Fruit fly (Drosophila melanogaster) whole organism, wandering third instar larva: Measurements from ENCODE around the gene ru.

Source experiments
- Abd-B ChIP-seq: fragments of >200 bp; optimal IDR thresholded peaks from 2 replicates; lab custom pipeline; 2017; ENCODE audit warnings: missing biosample characterization, missing genetic modification characterization
- CG32264 ChIP-seq: fragments of 200-800 bp; sonication (Bioruptor generic); optimal IDR thresholded peaks from 2 replicates; lab custom pipeline; 2016; ENCODE audit warnings: missing biosample characterization, missing genetic modification characterization
- CG9705 ChIP-seq: fragments of 200-800 bp; sonication (Bioruptor generic); optimal IDR thresholded peaks from 2 replicates; lab custom pipeline; 2018; ENCODE audit warnings: missing biosample characterization, mild to moderate bottlenecking, missing genetic modification characterization
- CrebA ChIP-seq: fragments of 200-800 bp; sonication (Bioruptor generic); optimal IDR thresholded peaks from 2 replicates; lab custom pipeline; 2016; ENCODE audit warnings: missing biosample characterization, mild to moderate bottlenecking, missing genetic modification characterization, borderline replicate concordance
- Dfd ChIP-seq: fragments of >200 bp; optimal IDR thresholded peaks from 2 replicates; lab custom pipeline; 2017; ENCODE audit warnings: missing biosample characterization, missing genetic modification characterization
- Dif ChIP-seq: fragments of 200-275, 200-300 bp; sonication (Bioruptor generic); optimal IDR thresholded peaks from 2 replicates; lab custom pipeline; 2018; ENCODE audit warnings: missing biosample characterization, missing genetic modification characterization; ENCODE audit not compliant: partially characterized antibody
- GATAd ChIP-seq: sonication (Bioruptor generic); optimal IDR thresholded peaks from 2 replicates; lab custom pipeline; 2016; ENCODE audit warnings: missing biosample characterization, missing genetic modification characterization
- HLH106 ChIP-seq: fragments of 200-800 bp; optimal IDR thresholded peaks from 3 replicates; lab custom pipeline; 2019; ENCODE audit warnings: missing biosample characterization, mild to moderate bottlenecking, missing genetic modification characterization, moderate library complexity
- Hnf4 ChIP-seq: fragments of 200-800 bp; sonication (Bioruptor generic); optimal IDR thresholded peaks from 2 replicates; lab custom pipeline; 2016; ENCODE audit warnings: missing biosample characterization, mild to moderate bottlenecking, missing genetic modification characterization
- Hr78 ChIP-seq: fragments of >200 bp; optimal IDR thresholded peaks from 2 replicates; lab custom pipeline; 2017; ENCODE audit warnings: missing biosample characterization, missing genetic modification characterization
- Hr83 ChIP-seq: fragments of 200-300 bp; sonication (Bioruptor generic); optimal IDR thresholded peaks from 2 replicates; lab custom pipeline; 2016; ENCODE audit warnings: missing biosample characterization, mild to moderate bottlenecking, missing genetic modification characterization, moderate library complexity; ENCODE audit not compliant: poor library complexity, severe bottlenecking
- Mio ChIP-seq: sonication (Bioruptor generic); optimal IDR thresholded peaks from 2 replicates; lab custom pipeline; 2016; ENCODE audit warnings: missing biosample characterization, missing genetic modification characterization
- Myc ChIP-seq: fragments of >200 bp; optimal IDR thresholded peaks from 2 replicates; lab custom pipeline; 2017
- N ChIP-seq: fragments of >200 bp; optimal IDR thresholded peaks from 2 replicates; lab custom pipeline; 2018; ENCODE audit warnings: missing biosample characterization, missing external identifiers, missing genetic modification characterization
- OdsH ChIP-seq: fragments of 200-800 bp; sonication (Bioruptor generic); optimal IDR thresholded peaks from 2 replicates; lab custom pipeline; 2016; ENCODE audit warnings: missing biosample characterization, mild to moderate bottlenecking, missing genetic modification characterization
- Rel ChIP-seq, 2 experiments: fragments of 200-800 bp; sonication (Bioruptor generic) in 1 of 2; optimal IDR thresholded peaks; 2 replicates in 1 of 2; 3 replicates in 1 of 2; lab custom pipeline; 2016 to 2019; ENCODE audit warnings: mild to moderate bottlenecking in 2 of 2, missing biosample characterization in 2 of 2, missing genetic modification characterization in 2 of 2, moderate library complexity in 1 of 2
- Sp1 ChIP-seq: fragments of 200-800 bp; sonication (Bioruptor generic); optimal IDR thresholded peaks from 3 replicates; lab custom pipeline; 2019; ENCODE audit warnings: missing biosample characterization, mild to moderate bottlenecking, missing genetic modification characterization, moderate library complexity
- br ChIP-seq: fragments of 200-800 bp; sonication (Bioruptor generic); optimal IDR thresholded peaks from 2 replicates; lab custom pipeline; 2016; ENCODE audit warnings: missing biosample characterization, missing genetic modification characterization
- brk ChIP-seq: fragments of 200-800 bp; sonication (Bioruptor generic); optimal IDR thresholded peaks from 2 replicates; lab custom pipeline; 2016; ENCODE audit warnings: missing biosample characterization, mild to moderate bottlenecking, missing genetic modification characterization
- dl ChIP-seq, 2 experiments: fragments of 175-275, 200-275 bp in 1 of 2; fragments of 200-275 bp in 1 of 2; sonication (Bioruptor generic); optimal IDR thresholded peaks; lab custom pipeline; 2018; ENCODE audit warnings: mild to moderate bottlenecking in 2 of 2, missing biosample characterization in 2 of 2, missing genetic modification characterization in 2 of 2, moderate library complexity in 2 of 2; ENCODE audit not compliant: partially characterized antibody in 2 of 2, insufficient read depth in 1 of 2
- dmrt93B ChIP-seq: fragments of 200-800 bp; sonication (Bioruptor generic); optimal IDR thresholded peaks from 2 replicates; lab custom pipeline; 2018; ENCODE audit warnings: missing biosample characterization, mild to moderate bottlenecking, missing genetic modification characterization
- dsf ChIP-seq: sonication (Bioruptor generic); optimal IDR thresholded peaks from 2 replicates; lab custom pipeline; 2016; ENCODE audit warnings: missing biosample characterization, missing genetic modification characterization, borderline replicate concordance
- ey ChIP-seq: fragments of 200-800 bp; sonication (Bioruptor generic); optimal IDR thresholded peaks from 2 replicates; lab custom pipeline; 2016; ENCODE audit warnings: missing biosample characterization, missing genetic modification characterization
- foxo ChIP-seq, 2 experiments: fragments of 200-800 bp; sonication (Bioruptor generic); optimal IDR thresholded peaks; 2 replicates in 1 of 2; 3 replicates in 1 of 2; lab custom pipeline; 2016 to 2017; ENCODE audit warnings: missing biosample characterization in 2 of 2, missing genetic modification characterization in 2 of 2
- fru ChIP-seq: fragments of 200-800 bp; sonication (Bioruptor generic); optimal IDR thresholded peaks from 3 replicates; lab custom pipeline; 2016; ENCODE audit warnings: missing biosample characterization, mild to moderate bottlenecking, missing genetic modification characterization
- h ChIP-seq: fragments of 200-800 bp; sonication (Bioruptor generic); optimal IDR thresholded peaks from 3 replicates; lab custom pipeline; 2016; ENCODE audit warnings: missing biosample characterization, mild to moderate bottlenecking, missing genetic modification characterization
- jim ChIP-seq: fragments of 175-275, 200-325 bp; sonication (Bioruptor generic); optimal IDR thresholded peaks from 2 replicates; lab custom pipeline; 2016; ENCODE audit warnings: missing biosample characterization, mild to moderate bottlenecking, missing genetic modification characterization
- pan ChIP-seq: fragments of >200 bp; optimal IDR thresholded peaks from 2 replicates; lab custom pipeline; 2017
- psq ChIP-seq: fragments of 200-800 bp; sonication (Bioruptor generic); optimal IDR thresholded peaks from 3 replicates; lab custom pipeline; 2017; ENCODE audit warnings: missing biosample characterization, mild to moderate bottlenecking, missing genetic modification characterization, moderate library complexity
- rgr ChIP-seq: fragments of 200-800 bp; sonication (Bioruptor generic); optimal IDR thresholded peaks from 3 replicates; lab custom pipeline; 2016; ENCODE audit warnings: missing biosample characterization, mild to moderate bottlenecking, missing genetic modification characterization
- sage ChIP-seq: fragments of 200-800 bp; sonication (Bioruptor generic); optimal IDR thresholded peaks from 2 replicates; lab custom pipeline; 2016; ENCODE audit warnings: missing biosample characterization, mild to moderate bottlenecking, missing genetic modification characterization
- sv ChIP-seq: fragments of 200-800 bp; sonication (Bioruptor generic); optimal IDR thresholded peaks from 3 replicates; lab custom pipeline; 2016; ENCODE audit warnings: missing biosample characterization, missing genetic modification characterization
- tai ChIP-seq: sonication (Bioruptor generic); optimal IDR thresholded peaks from 2 replicates; lab custom pipeline; 2016; ENCODE audit warnings: missing biosample characterization, missing genetic modification characterization
- usp ChIP-seq: fragments of >200 bp; optimal IDR thresholded peaks from 2 replicates; lab custom pipeline; 2017; ENCODE audit warnings: missing biosample characterization, missing genetic modification characterization
- woc ChIP-seq: sonication (Bioruptor generic); optimal IDR thresholded peaks from 2 replicates; lab custom pipeline; 2016; ENCODE audit warnings: missing biosample characterization, mild to moderate bottlenecking, missing genetic modification characterization

The ru gene

DNA sequence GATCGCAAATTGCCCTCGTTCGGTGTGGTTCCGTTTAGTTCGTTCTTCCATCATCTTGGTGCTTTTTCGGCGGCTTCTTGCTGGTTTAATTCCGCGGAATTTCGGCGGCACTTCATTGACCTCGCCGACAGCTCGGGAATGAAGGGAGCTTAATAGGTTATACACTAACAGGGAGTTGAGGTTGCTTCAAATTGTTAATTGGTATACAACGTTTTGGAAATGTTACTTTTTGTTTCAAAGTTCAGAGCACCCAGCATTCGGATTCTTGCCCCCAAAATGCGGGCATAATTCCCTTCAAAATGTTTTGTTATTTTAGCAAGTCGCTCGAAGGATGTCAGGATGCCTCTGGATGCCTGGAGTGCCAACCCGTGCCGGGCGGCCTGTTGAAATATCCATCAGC lies 47.5 kb downstream of the ru start:
- TF ChIP-seq sv (GFP tag; lab: Kevin White, UChicago), result no peak
- peak; percentile 50 for TF ChIP-seq woc
- peak; percentile 53 for TF ChIP-seq h (GFP tag; lab: Kevin White, UChicago)
- peak; percentile 18 for TF ChIP-seq ey (GFP tag; lab: Kevin White, UChicago)
- no peak for TF ChIP-seq pan
- TF ChIP-seq fru, result peak; percentile 36
- no peak for TF ChIP-seq Rel (GFP tag; optimal IDR thresholded peaks at IDR 0.05; lab: Kevin White, UChicago)
- TF ChIP-seq Rel (tag; optimal IDR thresholded peaks at IDR 0.05; lab: Kevin White, UChicago), result no peak
- TF ChIP-seq Myc (lab: Kevin White, UChicago), result no peak
- peak; percentile 19 for TF ChIP-seq rgr (GFP tag; lab: Kevin White, UChicago)
- TF ChIP-seq foxo (GFP tag; optimal IDR thresholded peaks at IDR 0.05; lab: Kevin White, UChicago), result peak in 1 of 2 experiments; percentile 43
- TF ChIP-seq, all 38 proteins: peak for 6

DNA sequence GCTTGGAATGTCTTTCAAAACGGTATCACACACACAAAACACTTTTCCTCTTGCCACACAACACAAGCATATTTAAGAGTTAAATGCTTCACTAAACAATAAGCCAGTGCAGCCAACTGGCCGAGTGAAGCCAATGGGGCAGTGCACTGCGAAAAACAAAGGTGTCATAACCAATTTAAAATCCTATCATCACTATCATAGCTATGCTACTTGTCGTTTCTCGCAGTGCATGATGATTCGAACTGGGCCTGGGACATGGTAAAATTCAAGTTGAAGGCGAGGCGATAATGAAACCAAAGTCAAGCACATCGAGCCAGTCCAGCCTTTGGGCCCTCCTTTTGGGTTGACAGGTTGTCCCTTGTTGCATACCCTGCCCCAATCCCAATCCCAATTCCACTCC lies 48.4 kb downstream of the ru start:
- TF ChIP-seq usp (GFP tag; lab: Kevin White, UChicago) (no peak), Hnf4 (no peak), Hr78 (GFP tag; lab: Kevin White, UChicago) (no peak), CrebA (no peak), Myc (lab: Kevin White, UChicago) (no peak), fru (peak; percentile 25), psq (GFP tag; lab: Kevin White, UChicago) (no peak), tai (GFP tag; lab: Kevin White, UChicago) (no peak), Mio (GFP tag; lab: Kevin White, UChicago) (no peak), dmrt93B (GFP tag; lab: Kevin White, UChicago) (no peak), HLH106 (peak; percentile 3), h (GFP tag; lab: Kevin White, UChicago) (peak; percentile 33), Abd-B (GFP tag; lab: Kevin White, UChicago) (no peak), Rel (GFP tag; optimal IDR thresholded peaks at IDR 0.05; lab: Kevin White, UChicago) (no peak), Rel (tag; optimal IDR thresholded peaks at IDR 0.05; lab: Kevin White, UChicago) (no peak), ey (GFP tag; lab: Kevin White, UChicago) (peak; percentile 10), woc (peak; percentile 1), br (GFP tag; lab: Kevin White, UChicago) (no peak), Sp1 (GFP tag; lab: Kevin White, UChicago) (no peak), sage (GFP tag; lab: Kevin White, UChicago) (no peak), sv (GFP tag; lab: Kevin White, UChicago) (no peak), OdsH (no peak), Dif (GFP tag; lab: Kevin White, UChicago) (no peak), Hr83 (GFP tag; lab: Kevin White, UChicago) (no peak), brk (GFP tag; lab: Kevin White, UChicago) (no peak), Dfd (GFP tag; lab: Kevin White, UChicago) (no peak), dsf (GFP tag; lab: Kevin White, UChicago) (no peak), jim (no peak), foxo (GFP tag; optimal IDR thresholded peaks at IDR 0.05; lab: Kevin White, UChicago) (peak in 1 of 2 experiments; percentile 23), GATAd (GFP tag; lab: Kevin White, UChicago) (no peak), CG32264 (GFP tag; lab: Kevin White, UChicago) (no peak), N (GFP tag; lab: Kevin White, UChicago) (no peak), pan (no peak), dl (GFP tag; optimal IDR thresholded peaks at IDR 0.05; lab: Kevin White, UChicago; ENCODE audit: insufficient read depth in 1 of 2, partially characterized antibody in 2 of 2) (no peak)

DNA sequence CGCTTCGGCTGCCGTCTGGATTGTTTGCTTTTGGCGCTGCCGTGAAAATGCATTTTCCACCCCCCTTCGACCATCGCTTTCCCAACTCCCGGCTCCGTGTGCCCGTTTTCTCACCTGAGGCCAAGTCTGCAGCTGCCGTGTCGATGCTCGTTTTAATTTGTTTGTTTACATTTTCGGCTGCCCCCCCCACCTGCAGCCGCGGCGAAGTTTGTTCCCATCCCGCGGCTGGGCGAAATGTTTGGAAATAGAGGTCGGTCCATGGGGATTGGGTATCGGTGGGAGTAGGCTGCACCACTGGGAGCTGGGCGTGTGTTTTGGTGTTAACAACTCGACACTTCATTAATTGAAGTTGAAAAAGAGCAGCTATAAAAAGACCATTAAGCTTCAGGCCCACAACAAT lies 49.5 kb downstream of the ru start:
- TF ChIP-seq tai (GFP tag; lab: Kevin White, UChicago) (no peak), dmrt93B (GFP tag; lab: Kevin White, UChicago) (no peak), brk (GFP tag; lab: Kevin White, UChicago) (no peak), Hr83 (GFP tag; lab: Kevin White, UChicago) (no peak), HLH106 (no peak), CG9705 (GFP tag; lab: Kevin White, UChicago) (no peak), usp (GFP tag; lab: Kevin White, UChicago) (no peak), Rel (GFP tag; optimal IDR thresholded peaks at IDR 0.05; lab: Kevin White, UChicago) (no peak), Rel (tag; optimal IDR thresholded peaks at IDR 0.05; lab: Kevin White, UChicago) (no peak), br (GFP tag; lab: Kevin White, UChicago) (no peak), OdsH (no peak), CG32264 (GFP tag; lab: Kevin White, UChicago) (no peak), Hr78 (GFP tag; lab: Kevin White, UChicago) (no peak)
